Worm (Caenorhabditis elegans) whole organism, L4/young adult: ENCODE measurements around the gene Y97E10C.1.

Experiments
- W03F9.2 ChIP-seq: fragments of 150-350 bp; optimal IDR thresholded peaks from 2 replicates; lab custom pipeline; 2014; ENCODE audit warnings: missing biosample characterization, missing genetic modification characterization
- dao-5 ChIP-seq: sonication (generic microtip); optimal IDR thresholded peaks from 2 replicates; lab custom pipeline; 2016; ENCODE audit warnings: missing genotype, missing genetic modification characterization, moderate library complexity, missing compliant biosample characterization
- him-1 ChIP-seq: sonication (generic microtip); optimal IDR thresholded peaks from 2 replicates; lab custom pipeline; 2016; ENCODE audit warnings: missing genotype, missing genetic modification reagents, missing genetic modification characterization, missing compliant biosample characterization

ce11 chrV:7776029-7776628, 47.5 kb downstream of the Y97E10C.1 start, which contains the start of the genes rpl-39 and rps-30:
- peak; percentile 78 for TF ChIP-seq W03F9.2 (tag; lab: Kevin White, UChicago)
- no peak for TF ChIP-seq him-1 (tag; lab: Kevin White, UChicago)
- TF ChIP-seq dao-5, result no peak
